Worm (Caenorhabditis elegans) whole organism, L2 larva: ENCODE measurements around the gene C49C3.10.
"Not testable (repeated sequence)": the region's sequence is repeated elsewhere in the genome, so short reads cannot be mapped to it uniquely, and the experiment has no call there.

Experiments used
- C34F6.9 ChIP-seq: fragments of 150-350 bp; optimal IDR thresholded peaks from 2 replicates; lab custom pipeline; 2014; ENCODE audit warnings: missing biosample characterization, missing genetic modification characterization
- ZK546.5 ChIP-seq: sonication (generic microtip); optimal IDR thresholded peaks from 2 replicates; lab custom pipeline; 2017; ENCODE audit warnings: missing biosample characterization, missing genetic modification characterization
- alr-1 ChIP-seq: fragments of 150-350 bp; optimal IDR thresholded peaks from 2 replicates; lab custom pipeline; 2014; ENCODE audit warnings: missing biosample characterization, missing genetic modification characterization
- ama-1 ChIP-seq: fragments of 150-350 bp; optimal IDR thresholded peaks from 2 replicates; lab custom pipeline; 2018; ENCODE audit warnings: inconsistent platforms
- blmp-1 ChIP-seq: sonication (generic microtip); optimal IDR thresholded peaks from 2 replicates; lab custom pipeline; 2017; ENCODE audit warnings: missing genetic modification characterization, mild to moderate bottlenecking, missing compliant biosample characterization, antibody characterized with exemption, moderate library complexity; ENCODE audit not compliant: insufficient read depth
- ceh-16 ChIP-seq: fragments of 150-350 bp; optimal IDR thresholded peaks from 2 replicates; lab custom pipeline; 2014; ENCODE audit warnings: missing biosample characterization, missing genetic modification characterization
- ceh-82 ChIP-seq: fragments of 150-350 bp; optimal IDR thresholded peaks from 2 replicates; lab custom pipeline; 2014; ENCODE audit warnings: missing biosample characterization, missing genetic modification characterization
- crh-2 ChIP-seq: sonication (generic microtip); optimal IDR thresholded peaks from 2 replicates; lab custom pipeline; 2017; ENCODE audit warnings: missing biosample characterization, missing genetic modification characterization
- dmd-4 ChIP-seq: sonication (generic microtip); optimal IDR thresholded peaks from 2 replicates; lab custom pipeline; 2017; ENCODE audit warnings: missing biosample characterization, missing genetic modification characterization
- egl-27 ChIP-seq: sonication (generic microtip); optimal IDR thresholded peaks from 3 replicates; lab custom pipeline; 2017; ENCODE audit warnings: missing biosample characterization, missing genetic modification reagents, missing genetic modification characterization
- elt-1 ChIP-seq: fragments of 150-350 bp; optimal IDR thresholded peaks from 2 replicates; lab custom pipeline; 2014; ENCODE audit warnings: missing biosample characterization, missing genetic modification characterization
- elt-3 ChIP-seq: sonication (generic microtip); optimal IDR thresholded peaks from 2 replicates; lab custom pipeline; 2017; ENCODE audit warnings: missing biosample characterization, missing genetic modification characterization
- lin-13 ChIP-seq: fragments of 150-350 bp; optimal IDR thresholded peaks from 2 replicates; lab custom pipeline; 2014; ENCODE audit warnings: missing biosample characterization, missing genetic modification reagents, missing genetic modification characterization
- lin-39 ChIP-seq: fragments of 150-350 bp; optimal IDR thresholded peaks from 2 replicates; lab custom pipeline; 2014; ENCODE audit warnings: missing biosample characterization, missing genetic modification reagents, missing genetic modification characterization
- lsy-2 ChIP-seq, 2 experiments: fragments of 150-350 bp in 1 of 2; sonication (generic microtip) in 1 of 2; optimal IDR thresholded peaks; 2 replicates each; lab custom pipeline; 2014 to 2017; ENCODE audit warnings: missing biosample characterization in 2 of 2, missing genetic modification characterization in 2 of 2
- mdl-1 ChIP-seq, 2 experiments: fragments of 150-350 bp in 1 of 2; sonication (generic microtip) in 1 of 2; optimal IDR thresholded peaks; 2 replicates each; lab custom pipeline; 2017; ENCODE audit warnings: missing biosample characterization in 2 of 2, missing genetic modification characterization in 2 of 2
- nhr-11 ChIP-seq: fragments of 150-350 bp; optimal IDR thresholded peaks from 2 replicates; lab custom pipeline; 2014; ENCODE audit warnings: missing biosample characterization, missing genetic modification characterization
- nhr-12 ChIP-seq: fragments of 150-350 bp; optimal IDR thresholded peaks from 2 replicates; lab custom pipeline; 2014; ENCODE audit warnings: missing biosample characterization, missing genetic modification characterization
- nhr-129 ChIP-seq: fragments of 150-350 bp; optimal IDR thresholded peaks from 2 replicates; lab custom pipeline; 2014; ENCODE audit warnings: missing biosample characterization, missing genetic modification characterization
- nhr-21 ChIP-seq: fragments of 150-350 bp; optimal IDR thresholded peaks from 2 replicates; lab custom pipeline; 2014; ENCODE audit warnings: missing biosample characterization, missing genetic modification characterization
- nhr-237 ChIP-seq: fragments of 150-350 bp; optimal IDR thresholded peaks from 2 replicates; lab custom pipeline; 2014; ENCODE audit warnings: missing biosample characterization, missing genetic modification characterization
- nhr-25 ChIP-seq: fragments of 150-350 bp; sonication (generic microtip); optimal IDR thresholded peaks from 3 replicates; lab custom pipeline; 2014; ENCODE audit warnings: missing biosample characterization, missing genetic modification characterization
- nhr-6 ChIP-seq: fragments of 150-350 bp; optimal IDR thresholded peaks from 2 replicates; lab custom pipeline; 2014; ENCODE audit warnings: missing biosample characterization, missing genetic modification characterization
- nhr-77 ChIP-seq: fragments of 150-350 bp; optimal IDR thresholded peaks from 2 replicates; lab custom pipeline; 2014; ENCODE audit warnings: missing biosample characterization, missing genetic modification characterization
- peb-1 ChIP-seq: fragments of 150-350 bp; optimal IDR thresholded peaks from 2 replicates; lab custom pipeline; 2014; ENCODE audit warnings: missing biosample characterization, missing genetic modification characterization
- sem-4 ChIP-seq: fragments of 150-350 bp; optimal IDR thresholded peaks from 2 replicates; lab custom pipeline; 2014; ENCODE audit warnings: missing biosample characterization, missing genetic modification reagents, missing genetic modification characterization
- skn-1 ChIP-seq: sonication (generic microtip); optimal IDR thresholded peaks from 2 replicates; lab custom pipeline; 2017; ENCODE audit warnings: missing biosample characterization, missing genetic modification characterization
- unc-39 ChIP-seq: fragments of 150-350 bp; optimal IDR thresholded peaks from 2 replicates; lab custom pipeline; 2014; ENCODE audit warnings: missing biosample characterization, missing genetic modification characterization
- unc-55 ChIP-seq: fragments of 150-350 bp; sonication (generic microtip); optimal IDR thresholded peaks from 3 replicates; lab custom pipeline; 2014; ENCODE audit warnings: missing biosample characterization, missing genetic modification reagents, missing genetic modification characterization
- unc-62 ChIP-seq: fragments of 150-350 bp; optimal IDR thresholded peaks from 2 replicates; lab custom pipeline; 2014; ENCODE audit warnings: missing biosample characterization, missing genetic modification reagents, missing genetic modification characterization
- ztf-1 ChIP-seq: fragments of 200-800 bp; sonication (Bioruptor generic); conservative IDR thresholded peaks from 2 replicates; pipeline ENCODE4 v1.3.6; 2022; ENCODE audit warnings: missing genetic modification characterization, missing compliant biosample characterization
- ztf-11 ChIP-seq: sonication (generic microtip); optimal IDR thresholded peaks from 2 replicates; lab custom pipeline; 2017; ENCODE audit warnings: missing biosample characterization, missing genetic modification characterization
- ztf-4 ChIP-seq: fragments of 150-350 bp; optimal IDR thresholded peaks from 2 replicates; lab custom pipeline; 2014; ENCODE audit warnings: missing biosample characterization, missing genetic modification characterization

C49C3.10 gene

DNA sequence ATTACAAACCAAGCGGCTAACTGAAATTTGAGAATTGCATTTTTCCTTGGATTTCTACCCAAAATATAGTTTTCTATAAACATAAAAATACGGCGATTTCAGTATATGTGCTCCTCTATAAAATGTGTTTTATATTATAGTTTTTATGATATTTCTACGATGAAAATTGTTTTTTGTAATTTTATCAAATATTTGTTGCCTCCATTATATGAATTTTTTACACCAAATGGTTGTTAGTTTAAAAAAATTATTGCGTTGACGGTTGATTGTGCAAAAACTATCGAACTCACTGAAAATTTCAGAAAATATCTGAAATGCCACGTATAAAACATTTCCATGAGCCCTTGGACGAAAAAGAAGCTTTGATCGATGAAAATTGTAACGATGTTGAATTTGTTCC is 30.6 kb downstream of the C49C3.10 start, which contains the start of gene T28F3.9:
TSS of gene T28F3.9 (plus strand) at position 301 of the 400 bp plus-strand sequence.
- TF ChIP-seq elt-3 (no peak), nhr-237 (tag; lab: Kevin White, UChicago) (no peak), ceh-16 (no peak), nhr-6 (tag; lab: Kevin White, UChicago) (no peak), unc-39 (no peak), elt-1 (tag; lab: Kevin White, UChicago) (no peak), ceh-82 (no peak), egl-27 (tag; lab: Kevin White, UChicago) (no peak), lsy-2 (tag; optimal IDR thresholded peaks at IDR 0.05; lab: Kevin White, UChicago) (no peak), mdl-1 (tag; optimal IDR thresholded peaks at IDR 0.05; lab: Kevin White, UChicago) (no peak), lin-13 (GFP tag; lab: Kevin White, UChicago) (no peak)

DNA sequence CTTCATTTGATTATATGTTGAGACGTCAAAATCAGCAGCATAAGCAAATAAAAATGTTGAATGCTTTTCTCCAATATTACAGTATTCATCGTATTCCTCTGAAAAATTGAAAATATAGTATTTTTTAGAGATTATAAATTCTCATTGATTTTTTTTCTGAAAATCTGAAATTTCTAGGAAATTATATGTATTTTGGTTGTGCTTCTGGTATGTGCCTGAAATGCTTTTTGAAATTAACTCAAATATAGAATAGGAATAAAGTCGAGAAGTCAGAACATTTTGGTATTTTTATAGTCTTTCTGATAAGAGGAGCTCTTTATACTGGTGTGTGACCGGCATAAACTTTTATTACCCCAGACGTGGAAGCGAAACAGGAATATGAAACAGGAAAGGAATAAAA is 31.5 kb downstream of the C49C3.10 start, which contains the start of gene T28F3.8:
TSS of gene T28F3.8 (minus strand) at position 101 of the 400 bp plus-strand sequence.
- not testable (repeated sequence) for TF ChIP-seq nhr-129, nhr-11, nhr-25 (tag; lab: Kevin White, UChicago)

- TF ChIP-seq alr-1: no peak
- TF ChIP-seq nhr-237 (tag; lab: Kevin White, UChicago): no peak
- no peak for TF ChIP-seq unc-39
- no peak for TF ChIP-seq sem-4 (tag; lab: Kevin White, UChicago)
- TF ChIP-seq ama-1: no peak
- TF ChIP-seq ZK546.5: no peak
Observed at ce11 chrIV:17301933-17302332, 36.8 kb downstream of the C49C3.10 start, which contains the start of gene ifta-2. Gene ifta-2 (minus strand): TSS chrIV:17302033.

- no peak for TF ChIP-seq ztf-1 (GFP tag; lab: Robert Waterston, UW)
- TF ChIP-seq ztf-11 (tag; lab: Kevin White, UChicago): no peak
- no peak for TF ChIP-seq peb-1
- no peak for TF ChIP-seq dmd-4
- no peak for TF ChIP-seq blmp-1 (tag; lab: Kevin White, UChicago)
- TF ChIP-seq mdl-1 (tag; optimal IDR thresholded peaks at IDR 0.05; lab: Kevin White, UChicago): no peak
- no peak for TF ChIP-seq nhr-25 (tag; lab: Kevin White, UChicago)
- TF ChIP-seq skn-1 (tag; lab: Kevin White, UChicago): no peak
- no peak for TF ChIP-seq alr-1
- no peak for TF ChIP-seq lin-39 (tag; lab: Kevin White, UChicago)
- TF ChIP-seq crh-2 (tag; lab: Kevin White, UChicago): no peak
- no peak for TF ChIP-seq elt-3
- no peak for TF ChIP-seq elt-1 (tag; lab: Kevin White, UChicago)
- TF ChIP-seq ama-1: no peak
- TF ChIP-seq nhr-6 (tag; lab: Kevin White, UChicago): no peak
- no peak for TF ChIP-seq ztf-4 (tag; lab: Kevin White, UChicago)
- TF ChIP-seq nhr-12: no peak
- no peak for TF ChIP-seq nhr-21 (tag; lab: Kevin White, UChicago)
- no peak for TF ChIP-seq nhr-77 (tag; lab: Kevin White, UChicago)
Observed at ce11 chrIV:17294489-17294888, 44.3 kb downstream of the C49C3.10 start, which contains the start of gene T28F3.5. Gene T28F3.5 (plus strand): TSS chrIV:17294789.

DNA sequence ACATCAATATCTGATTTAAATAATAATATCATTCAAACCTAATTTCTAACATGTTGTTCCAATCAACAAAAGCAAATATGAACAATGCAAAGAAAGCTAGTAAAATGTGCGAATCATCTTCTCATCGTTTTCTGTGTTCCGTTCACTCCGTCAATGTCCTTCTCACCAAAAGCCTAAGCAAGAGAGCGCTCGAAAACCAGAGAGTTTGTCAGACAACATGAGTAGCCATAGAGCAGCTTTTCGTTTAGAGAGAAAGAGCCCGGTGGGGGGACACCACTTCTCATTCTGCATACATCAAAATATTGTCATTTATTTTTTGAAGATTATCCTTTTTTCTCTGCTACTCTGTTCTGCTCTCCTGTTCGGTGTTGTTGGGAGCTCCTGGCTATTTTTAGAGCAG is 45.1 kb downstream of the C49C3.10 start:
- TF ChIP-seq nhr-129 (tag; lab: Kevin White, UChicago) (peak; percentile 20), C34F6.9 (tag; lab: Kevin White, UChicago) (peak; percentile 69), lin-39 (tag; lab: Kevin White, UChicago) (no peak), unc-55 (peak; percentile 72)

- TF ChIP-seq unc-62 (no peak), unc-55 (peak; percentile 11)
- TF ChIP-seq, all 48 proteins: peak for 1
Observed at ce11 chrIV:17293068-17293467, 45.7 kb downstream of the C49C3.10 start.
